Worm (Caenorhabditis elegans) whole organism, late embryonic: ENCODE measurements around the gene srh-138.
A peak's percentile ranks its signal among the peaks of the same experiment; 100 is the strongest.

Source experiments
- C38D4.7 ChIP-seq: fragments of 200-800 bp; sonication (Bioruptor generic); optimal IDR thresholded peaks from 2 replicates; lab custom pipeline; 2018; ENCODE audit warnings: mild to moderate bottlenecking, missing genetic modification characterization, moderate library complexity, missing compliant biosample characterization
- F13H6.1 ChIP-seq: sonication (generic microtip); optimal IDR thresholded peaks from 2 replicates; lab custom pipeline; 2016; ENCODE audit warnings: missing genetic modification characterization, missing compliant biosample characterization
- K02D7.2 ChIP-seq: sonication (generic microtip); optimal IDR thresholded peaks from 2 replicates; lab custom pipeline; 2017; ENCODE audit warnings: mild to moderate bottlenecking, missing genetic modification characterization, missing compliant biosample characterization
- ahr-1 ChIP-seq: sonication (generic microtip); optimal IDR thresholded peaks from 2 replicates; lab custom pipeline; 2016; ENCODE audit warnings: missing genetic modification characterization, missing compliant biosample characterization
- ceh-14 ChIP-seq: sonication (generic microtip); optimal IDR thresholded peaks from 2 replicates; lab custom pipeline; 2016; ENCODE audit warnings: missing genotype, missing genetic modification characterization, missing compliant biosample characterization
- ceh-18 ChIP-seq: sonication (generic microtip); optimal IDR thresholded peaks from 2 replicates; lab custom pipeline; 2016; ENCODE audit warnings: missing genetic modification characterization, missing compliant biosample characterization
- ceh-19 ChIP-seq: fragments of 200-800 bp; sonication (Bioruptor generic); optimal IDR thresholded peaks from 2 replicates; lab custom pipeline; 2018; ENCODE audit warnings: mild to moderate bottlenecking, missing genetic modification characterization, missing compliant biosample characterization
- ceh-2 ChIP-seq: sonication (generic microtip); optimal IDR thresholded peaks from 2 replicates; lab custom pipeline; 2016; ENCODE audit warnings: missing genotype, missing genetic modification characterization, missing compliant biosample characterization
- ceh-24 ChIP-seq: sonication (generic microtip); optimal IDR thresholded peaks from 2 replicates; lab custom pipeline; 2016; ENCODE audit warnings: mild to moderate bottlenecking, missing genetic modification characterization, missing compliant biosample characterization
- ceh-31 ChIP-seq: sonication (generic microtip); optimal IDR thresholded peaks from 2 replicates; lab custom pipeline; 2016; ENCODE audit warnings: missing genetic modification characterization, missing compliant biosample characterization
- ceh-34 ChIP-seq: sonication (generic microtip); optimal IDR thresholded peaks from 2 replicates; lab custom pipeline; 2016; ENCODE audit warnings: mild to moderate bottlenecking, missing genetic modification characterization, missing compliant biosample characterization
- ceh-45 ChIP-seq: fragments of 200-800 bp; sonication (Bioruptor generic); IDR thresholded peaks from 2 replicates; pipeline ENCODE4 v1.3.6; 2022; ENCODE audit warnings: missing genetic modification reagents, missing genetic modification characterization, missing compliant biosample characterization
- ceh-48 ChIP-seq: sonication (generic microtip); optimal IDR thresholded peaks from 2 replicates; lab custom pipeline; 2016; ENCODE audit warnings: missing genetic modification characterization, inconsistent platforms, missing compliant biosample characterization
- ceh-9 ChIP-seq: sonication (generic microtip); optimal IDR thresholded peaks from 2 replicates; lab custom pipeline; 2016; ENCODE audit warnings: mild to moderate bottlenecking, missing genetic modification characterization, inconsistent platforms, missing compliant biosample characterization
- elt-4 ChIP-seq: sonication (generic microtip); optimal IDR thresholded peaks from 2 replicates; lab custom pipeline; 2016; ENCODE audit warnings: missing genetic modification characterization, missing compliant biosample characterization
- ets-4 ChIP-seq: sonication (generic microtip); optimal IDR thresholded peaks from 2 replicates; lab custom pipeline; 2016; ENCODE audit warnings: missing genetic modification characterization, missing compliant biosample characterization
- eyg-1 ChIP-seq: sonication (generic microtip); optimal IDR thresholded peaks from 2 replicates; lab custom pipeline; 2016; ENCODE audit warnings: missing genotype, missing genetic modification characterization, missing compliant biosample characterization
- fax-1 ChIP-seq: sonication (generic microtip); optimal IDR thresholded peaks from 2 replicates; lab custom pipeline; 2016; ENCODE audit warnings: missing genotype, missing genetic modification characterization, missing compliant biosample characterization
- gmeb-2 ChIP-seq: sonication (generic microtip); optimal IDR thresholded peaks from 2 replicates; lab custom pipeline; 2016; ENCODE audit warnings: missing genetic modification characterization, inconsistent platforms, missing compliant biosample characterization
- hlh-13 ChIP-seq: fragments of 200-800 bp; sonication (Bioruptor generic); optimal IDR thresholded peaks from 2 replicates; lab custom pipeline; 2018; ENCODE audit warnings: mild to moderate bottlenecking, missing genetic modification characterization, missing compliant biosample characterization
- hlh-15 ChIP-seq: sonication (generic microtip); optimal IDR thresholded peaks from 2 replicates; lab custom pipeline; 2016; ENCODE audit warnings: missing genetic modification characterization, missing compliant biosample characterization
- lim-6 ChIP-seq: sonication (generic microtip); optimal IDR thresholded peaks from 2 replicates; lab custom pipeline; 2016; ENCODE audit warnings: missing genetic modification characterization, missing compliant biosample characterization
- lin-11 ChIP-seq: fragments of 200-800 bp; sonication (Bioruptor generic); optimal IDR thresholded peaks from 2 replicates; lab custom pipeline; 2018; ENCODE audit warnings: mild to moderate bottlenecking, missing genetic modification characterization, missing compliant biosample characterization
- madf-2 ChIP-seq: sonication (generic microtip); optimal IDR thresholded peaks from 2 replicates; lab custom pipeline; 2017; ENCODE audit warnings: missing genetic modification characterization, missing compliant biosample characterization
- mec-3 ChIP-seq: sonication (generic microtip); optimal IDR thresholded peaks from 2 replicates; lab custom pipeline; 2016; ENCODE audit warnings: borderline replicate concordance, missing genetic modification characterization, missing compliant biosample characterization
- nfya-1 ChIP-seq: sonication (generic microtip); optimal IDR thresholded peaks from 2 replicates; lab custom pipeline; 2017; ENCODE audit warnings: missing genetic modification characterization, mild to moderate bottlenecking, missing compliant biosample characterization, antibody characterized with exemption, moderate library complexity
- nhr-232 ChIP-seq: sonication (generic microtip); optimal IDR thresholded peaks from 2 replicates; lab custom pipeline; 2016; ENCODE audit warnings: missing genetic modification characterization, missing compliant biosample characterization
- pag-3 ChIP-seq: sonication (generic microtip); optimal IDR thresholded peaks from 2 replicates; lab custom pipeline; 2016; ENCODE audit warnings: missing compliant biosample characterization, missing genetic modification characterization, borderline replicate concordance
- pha-4 ChIP-seq: fragments of 150-350 bp; optimal IDR thresholded peaks from 2 replicates; lab custom pipeline; 2018; ENCODE audit warnings: missing biosample characterization, missing genetic modification reagents, missing genetic modification characterization
- ref-2 ChIP-seq: sonication (generic microtip); optimal IDR thresholded peaks from 2 replicates; lab custom pipeline; 2016; ENCODE audit warnings: missing genetic modification characterization, missing compliant biosample characterization
- sox-4 ChIP-seq: sonication (generic microtip); optimal IDR thresholded peaks from 2 replicates; lab custom pipeline; 2017; ENCODE audit warnings: mild to moderate bottlenecking, missing genetic modification characterization, inconsistent platforms, missing compliant biosample characterization
- tbx-2 ChIP-seq: sonication (generic microtip); optimal IDR thresholded peaks from 2 replicates; lab custom pipeline; 2016; ENCODE audit warnings: missing genetic modification characterization, missing compliant biosample characterization
- unc-42 ChIP-seq: sonication (generic microtip); optimal IDR thresholded peaks from 2 replicates; lab custom pipeline; 2016; ENCODE audit warnings: missing genotype, missing genetic modification characterization, missing compliant biosample characterization
- unc-55 ChIP-seq: sonication (generic microtip); optimal IDR thresholded peaks from 2 replicates; lab custom pipeline; 2017; ENCODE audit warnings: missing biosample characterization, missing genetic modification reagents, missing genetic modification characterization

The srh-138 gene

DNA sequence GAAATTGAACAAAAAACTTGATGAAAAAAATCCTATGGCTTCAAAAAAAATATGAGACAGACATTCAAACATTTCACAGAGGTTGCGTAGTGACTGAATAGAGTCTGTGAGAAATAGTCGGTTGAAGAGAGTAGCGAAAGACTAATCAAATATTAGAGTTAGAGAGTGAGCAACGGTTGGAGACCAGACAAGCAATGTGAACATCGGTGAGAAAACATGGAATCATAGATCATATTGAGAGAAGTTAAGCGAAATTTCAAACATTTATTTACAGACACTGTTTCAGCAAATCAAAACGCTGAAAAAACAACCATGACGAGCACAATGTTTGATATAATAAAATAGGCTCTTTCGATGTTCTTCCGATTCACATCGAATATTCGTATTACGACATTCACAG, 35.8 kb upstream of the srh-138 start:
- TF ChIP-seq eyg-1 (tag; lab: Kevin White, UChicago) (no peak), elt-4 (tag; lab: Kevin White, UChicago) (no peak), ceh-19 (GFP tag; lab: Kevin White, UChicago) (no peak), madf-2 (no peak), sox-4 (tag; lab: Kevin White, UChicago) (no peak), ceh-9 (tag; lab: Kevin White, UChicago) (no peak), ceh-18 (tag; lab: Kevin White, UChicago) (no peak), fax-1 (tag; lab: Kevin White, UChicago) (no peak), mec-3 (no peak), pag-3 (tag; lab: Kevin White, UChicago) (no peak), K02D7.2 (tag; lab: Kevin White, UChicago) (no peak), ceh-45 (no peak), gmeb-2 (tag; lab: Kevin White, UChicago) (no peak), ets-4 (tag; lab: Kevin White, UChicago) (no peak), ceh-2 (tag; lab: Kevin White, UChicago) (no peak), ceh-31 (tag; lab: Kevin White, UChicago) (no peak), tbx-2 (tag; lab: Kevin White, UChicago) (no peak), pha-4 (tag; lab: Kevin White, UChicago) (no peak), ref-2 (tag; lab: Kevin White, UChicago) (no peak)

ce11 chrV:16505828-16506227, 35.0 kb upstream of the srh-138 start, which contains the start of gene nhr-54:
Gene nhr-54, minus strand, starts transcription at chrV:16505928.
- TF ChIP-seq madf-2 (no peak), ceh-14 (tag; lab: Kevin White, UChicago) (no peak), ceh-48 (tag; lab: Kevin White, UChicago) (no peak), ceh-9 (tag; lab: Kevin White, UChicago) (no peak), unc-42 (tag; lab: Kevin White, UChicago) (no peak), ceh-24 (no peak), lin-11 (tag; lab: Kevin White, UChicago) (no peak)

ce11 chrV:16503164-16503563, 32.3 kb upstream of the srh-138 start, which contains the start of gene F36D3.14:
Gene F36D3.14, minus strand, starts transcription at chrV:16503264.
- TF ChIP-seq hlh-15: no peak
- TF ChIP-seq ceh-34: no peak
- TF ChIP-seq eyg-1 (tag; lab: Kevin White, UChicago): no peak
- no peak for TF ChIP-seq ahr-1 (tag; lab: Kevin White, UChicago)
- no peak for TF ChIP-seq F13H6.1 (tag; lab: Kevin White, UChicago)
- no peak for TF ChIP-seq ceh-14 (tag; lab: Kevin White, UChicago)
- TF ChIP-seq ref-2 (tag; lab: Kevin White, UChicago): no peak
- TF ChIP-seq lim-6 (tag; lab: Kevin White, UChicago): no peak
- TF ChIP-seq pag-3 (tag; lab: Kevin White, UChicago): no peak
- TF ChIP-seq ceh-18 (tag; lab: Kevin White, UChicago): no peak
- TF ChIP-seq K02D7.2 (tag; lab: Kevin White, UChicago): no peak
- no peak for TF ChIP-seq hlh-13 (GFP tag; lab: Kevin White, UChicago)
- TF ChIP-seq tbx-2 (tag; lab: Kevin White, UChicago): no peak
- TF ChIP-seq unc-55 (GFP tag; lab: Kevin White, UChicago): no peak
- TF ChIP-seq madf-2: no peak

DNA sequence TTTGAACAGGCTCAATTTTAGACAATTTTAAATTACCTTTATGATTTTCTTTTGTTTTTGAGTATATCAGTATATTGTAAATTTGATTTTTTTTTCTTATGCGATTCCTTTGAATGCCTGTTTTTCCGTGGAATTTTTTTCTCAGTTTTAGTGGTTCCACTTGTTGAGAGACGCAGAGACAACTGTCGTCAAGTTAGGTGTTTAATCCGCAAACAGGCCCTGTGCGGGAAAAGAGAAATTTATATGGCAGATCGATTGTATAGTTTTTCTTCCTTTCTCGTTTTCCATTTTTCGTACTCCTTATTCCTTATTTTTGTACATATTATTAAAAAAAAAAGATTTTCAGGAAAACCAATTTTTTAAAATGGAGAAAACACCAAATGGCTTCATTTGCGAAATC, 28.2 kb upstream of the srh-138 start, which contains the start of gene F36D3.1:
TSS of gene F36D3.1 (plus strand) at position 347 of the 400 bp plus-strand sequence.
- TF ChIP-seq lin-11 (tag; lab: Kevin White, UChicago) (no peak), madf-2 (no peak), ceh-14 (tag; lab: Kevin White, UChicago) (no peak), C38D4.7 (no peak), nfya-1 (tag; lab: Kevin White, UChicago) (peak; percentile 37), nhr-232 (no peak)
